Fruit fly (Drosophila melanogaster): ENCODE results near the gene Pgd.

- TF ChIP-seq Hr83 (GFP tag; optimal IDR thresholded peaks at IDR 0.05; ENCODE audit: poor library complexity, severe bottlenecking) (peak; percentile 59), psq (GFP tag; optimal IDR thresholded peaks at IDR 0.05) (peak; percentile 96)
Measured at dm6 chrX:2137587-2138341, 7.2 kb upstream of the Pgd start.

All from whole organism, wandering third instar larva.